Fruit fly (Drosophila melanogaster) whole organism, embryonic: ENCODE results near the gene CG42820.
A peak's percentile ranks its signal among the peaks of the same experiment; 100 is the strongest.

ENCODE experiments used
- Aef1 ChIP-seq: fragments of 200-800 bp; sonication (Bioruptor generic); IDR thresholded peaks from 3 replicates; pipeline ENCODE4 v1.3.6; 2022; ENCODE audit warnings: missing biosample characterization, missing genetic modification characterization
- Bdp1 ChIP-seq: fragments of 200-800 bp; sonication (Bioruptor generic); optimal IDR thresholded peaks from 3 replicates; lab custom pipeline; 2016; ENCODE audit warnings: missing biosample characterization, missing genetic modification characterization
- Bteb2 ChIP-seq: fragments of 200-800 bp; sonication (Bioruptor generic); optimal IDR thresholded peaks from 2 replicates; lab custom pipeline; 2016; ENCODE audit warnings: missing biosample characterization, missing genetic modification characterization
- CG10654 ChIP-seq: fragments of 200-800 bp; sonication (Bioruptor generic); optimal IDR thresholded peaks from 2 replicates; lab custom pipeline; 2016; ENCODE audit warnings: missing biosample characterization, missing genetic modification characterization
- CG11696 ChIP-seq: fragments of 200-800 bp; sonication (Bioruptor generic); IDR thresholded peaks from 2 replicates; pipeline ENCODE4 v1.3.6; 2022; ENCODE audit warnings: missing biosample characterization, missing genetic modification characterization
- CG12071 ChIP-seq: fragments of 200-800 bp; sonication (Bioruptor generic); optimal IDR thresholded peaks from 3 replicates; lab custom pipeline; 2018; ENCODE audit warnings: missing biosample characterization, mild to moderate bottlenecking, missing genetic modification characterization
- CG12236 ChIP-seq: fragments of 200-800 bp; sonication (Bioruptor generic); optimal IDR thresholded peaks from 2 replicates; lab custom pipeline; 2016; ENCODE audit warnings: missing biosample characterization, missing genetic modification characterization
- CG13123 ChIP-seq: fragments of 200-800 bp; sonication (Bioruptor generic); optimal IDR thresholded peaks from 2 replicates; lab custom pipeline; 2016; ENCODE audit warnings: missing biosample characterization, missing genetic modification characterization
- CG13894 ChIP-seq: fragments of 200-800 bp; sonication (Bioruptor generic); optimal IDR thresholded peaks from 3 replicates; lab custom pipeline; 2018; ENCODE audit warnings: missing biosample characterization, mild to moderate bottlenecking, missing genetic modification characterization, moderate library complexity
- CG17568 ChIP-seq: fragments of 200-800 bp; sonication (Bioruptor generic); optimal IDR thresholded peaks from 2 replicates; lab custom pipeline; 2018; ENCODE audit warnings: missing biosample characterization, mild to moderate bottlenecking, missing genetic modification characterization, moderate library complexity
- CG18011 ChIP-seq: fragments of 200-800 bp; sonication (Bioruptor generic); optimal IDR thresholded peaks from 2 replicates; lab custom pipeline; 2017; ENCODE audit warnings: missing biosample characterization, missing genetic modification characterization, mild to moderate bottlenecking, moderate library complexity, missing genotype
- CG18599 ChIP-seq: fragments of 200-800 bp; sonication (Bioruptor generic); optimal IDR thresholded peaks from 3 replicates; lab custom pipeline; 2017; ENCODE audit warnings: missing biosample characterization, missing genetic modification characterization, mild to moderate bottlenecking, moderate library complexity, missing genetic modification reagents
- CG2712 ChIP-seq: fragments of 200-800 bp; optimal IDR thresholded peaks from 3 replicates; lab custom pipeline; 2019; ENCODE audit warnings: missing biosample characterization, mild to moderate bottlenecking, missing genetic modification characterization, moderate library complexity
- CG30431 ChIP-seq: fragments of 200-800 bp; sonication (Bioruptor generic); optimal IDR thresholded peaks from 2 replicates; lab custom pipeline; 2017; ENCODE audit warnings: missing biosample characterization, missing genetic modification characterization
- CG34422 ChIP-seq: fragments of 200-800 bp; sonication (Bioruptor generic); IDR thresholded peaks from 3 replicates; pipeline ENCODE4 v1.3.6; 2022; ENCODE audit warnings: missing biosample characterization, missing genetic modification characterization
- CG3726 ChIP-seq: fragments of 200-800 bp; sonication (Bioruptor generic); IDR thresholded peaks from 3 replicates; pipeline ENCODE4, ENCODE4 v1.3.6; 2022; ENCODE audit warnings: missing biosample characterization, missing genetic modification characterization
- CG4820 ChIP-seq: fragments of 200-800 bp; sonication (Bioruptor generic); optimal IDR thresholded peaks from 3 replicates; lab custom pipeline; 2016; ENCODE audit warnings: missing biosample characterization, missing genetic modification characterization
- CG6683 ChIP-seq: fragments of 200-800 bp; sonication (Bioruptor generic); optimal IDR thresholded peaks from 2 replicates; lab custom pipeline; 2017; ENCODE audit warnings: missing biosample characterization, mild to moderate bottlenecking, missing genetic modification characterization, missing genetic modification reagents
- CG7745 ChIP-seq: fragments of 200-800 bp; sonication (Bioruptor generic); optimal IDR thresholded peaks from 2 replicates; lab custom pipeline; 2018; ENCODE audit warnings: missing biosample characterization, mild to moderate bottlenecking, missing genetic modification characterization, moderate library complexity
- CG7786 ChIP-seq: fragments of 200-800 bp; sonication (Bioruptor generic); optimal IDR thresholded peaks from 2 replicates; lab custom pipeline; 2016; ENCODE audit warnings: missing biosample characterization, missing genetic modification characterization
- CG7963 ChIP-seq: fragments of 200-800 bp; sonication (Bioruptor generic); IDR thresholded peaks from 3 replicates; pipeline ENCODE4 v1.3.6; 2022; ENCODE audit warnings: missing biosample characterization, missing genetic modification characterization; ENCODE audit not compliant: partially characterized antibody
- CG9215 ChIP-seq: fragments of 200-800 bp; sonication (Bioruptor generic); IDR thresholded peaks from 2 replicates; pipeline ENCODE4 v1.3.6; 2022; ENCODE audit warnings: missing biosample characterization, missing genetic modification characterization
- Drgx ChIP-seq: fragments of 200-800 bp; sonication (Bioruptor generic); IDR thresholded peaks from 2 replicates; pipeline ENCODE4 v1.3.6; 2022; ENCODE audit warnings: missing biosample characterization, missing genetic modification characterization
- E2f2 ChIP-seq: fragments of 200-800 bp; sonication (Bioruptor generic); IDR thresholded peaks from 2 replicates; pipeline ENCODE4 v1.3.6; 2022; ENCODE audit warnings: missing biosample characterization, missing genetic modification characterization
- Hand ChIP-seq: fragments of 200-800 bp; sonication (Bioruptor generic); optimal IDR thresholded peaks from 2 replicates; lab custom pipeline; 2017; ENCODE audit warnings: mild to moderate bottlenecking, missing biosample characterization, missing genetic modification reagents, missing genetic modification characterization
- Hsf ChIP-seq: fragments of 200-800 bp; sonication (Bioruptor generic); optimal IDR thresholded peaks from 3 replicates; lab custom pipeline; 2016; ENCODE audit warnings: missing biosample characterization, missing genetic modification characterization
- NC2α ChIP-seq: fragments of 200-800 bp; sonication (Bioruptor generic); optimal IDR thresholded peaks from 2 replicates; lab custom pipeline; 2016; ENCODE audit warnings: missing biosample characterization, missing genetic modification characterization
- NFAT ChIP-seq: fragments of 200-800 bp; sonication (Bioruptor generic); IDR thresholded peaks from 2 replicates; pipeline ENCODE4 v1.3.6; 2022; ENCODE audit warnings: missing biosample characterization, missing genetic modification characterization
- NfI ChIP-seq: fragments of 200-800 bp; sonication (Bioruptor generic); optimal IDR thresholded peaks from 3 replicates; lab custom pipeline; 2018; ENCODE audit warnings: missing biosample characterization, mild to moderate bottlenecking, missing genetic modification characterization, moderate library complexity
- PHDP ChIP-seq: fragments of 200-800 bp; sonication (Bioruptor generic); optimal IDR thresholded peaks from 3 replicates; lab custom pipeline; 2018; ENCODE audit warnings: missing biosample characterization, mild to moderate bottlenecking, missing genetic modification characterization, moderate library complexity
- Sox100B ChIP-seq: fragments of 200-800 bp; sonication (Bioruptor generic); optimal IDR thresholded peaks from 3 replicates; lab custom pipeline; 2018; ENCODE audit warnings: missing biosample characterization, mild to moderate bottlenecking, missing genetic modification characterization
- Taf1 ChIP-seq: fragments of 200-800 bp; sonication (Bioruptor generic); IDR thresholded peaks from 2 replicates; pipeline ENCODE4 v1.3.6; 2022; ENCODE audit warnings: missing biosample characterization, missing genetic modification characterization
- ac ChIP-seq: fragments of 200-800 bp; sonication (Bioruptor generic); optimal IDR thresholded peaks from 3 replicates; lab custom pipeline; 2017; ENCODE audit warnings: missing biosample characterization, mild to moderate bottlenecking, missing genetic modification characterization
- ase ChIP-seq: fragments of 200-800 bp; sonication (Bioruptor generic); IDR thresholded peaks from 3 replicates; pipeline ENCODE4 v1.3.6; 2022; ENCODE audit warnings: missing biosample characterization, missing genetic modification characterization
- crc ChIP-seq: fragments of 200-800 bp; sonication (Bioruptor generic); optimal IDR thresholded peaks from 2 replicates; lab custom pipeline; 2016; ENCODE audit warnings: missing biosample characterization, missing genetic modification characterization
- eve ChIP-seq, 2 experiments: fragments of >200 bp; optimal IDR thresholded peaks; 2 replicates each; lab custom pipeline; 2017; ENCODE audit warnings: missing biosample characterization in 2 of 2, missing genetic modification characterization in 2 of 2
- gro ChIP-seq: fragments of 200-800 bp; sonication (Bioruptor generic); optimal IDR thresholded peaks from 2 replicates; lab custom pipeline; 2016; ENCODE audit warnings: missing biosample characterization, missing genetic modification characterization
- gsb ChIP-seq: fragments of 200-800 bp; sonication (Bioruptor generic); IDR thresholded peaks from 2 replicates; pipeline ENCODE4 v1.3.6; 2022; ENCODE audit warnings: missing biosample characterization, missing genetic modification characterization
- kah ChIP-seq: fragments of 200-800 bp; sonication (Bioruptor generic); optimal IDR thresholded peaks from 2 replicates; lab custom pipeline; 2018; ENCODE audit warnings: missing biosample characterization, mild to moderate bottlenecking, missing genetic modification characterization
- lov ChIP-seq, 2 experiments: fragments of 200-800 bp in 1 of 2; fragments of >200 bp in 1 of 2; sonication (Bioruptor generic) in 1 of 2; IDR thresholded peaks in 1 of 2; optimal IDR thresholded peaks in 1 of 2; 2 replicates in 1 of 2; 3 replicates in 1 of 2; pipeline versions ENCODE4 v1.3.6 to Lab custom; 2017 to 2022; ENCODE audit warnings: missing biosample characterization in 1 of 2, missing genetic modification characterization in 1 of 2
- p53 ChIP-seq: fragments of 200-800 bp; sonication (Bioruptor generic); optimal IDR thresholded peaks from 2 replicates; lab custom pipeline; 2016; ENCODE audit warnings: missing biosample characterization, missing genetic modification characterization
- pfk ChIP-seq: fragments of 200-800 bp; sonication (Bioruptor generic); optimal IDR thresholded peaks from 2 replicates; lab custom pipeline; 2018; ENCODE audit warnings: missing biosample characterization, mild to moderate bottlenecking, missing genetic modification characterization, moderate library complexity
- prd ChIP-seq, 3 experiments: fragments of >200 bp in 2 of 3; fragments of 200-800 bp in 1 of 3; sonication (Bioruptor generic) in 1 of 3; optimal IDR thresholded peaks in 2 of 3; IDR thresholded peaks in 1 of 3; 2 replicates in 2 of 3; 3 replicates in 1 of 3; pipeline versions ENCODE4 v1.3.6 to Lab custom; 2017 to 2022; ENCODE audit warnings: missing biosample characterization in 1 of 3, missing genetic modification characterization in 1 of 3
- row ChIP-seq: fragments of 200-800 bp; sonication (Bioruptor generic); IDR thresholded peaks from 3 replicates; pipeline ENCODE4 v1.3.6; 2022; ENCODE audit warnings: missing biosample characterization, missing genetic modification characterization
- scrt ChIP-seq: fragments of 200-800 bp; sonication (Bioruptor generic); optimal IDR thresholded peaks from 2 replicates; lab custom pipeline; 2018; ENCODE audit warnings: missing biosample characterization, mild to moderate bottlenecking, missing genetic modification characterization, moderate library complexity
- sd ChIP-seq: fragments of 200-800 bp; sonication (Bioruptor generic); optimal IDR thresholded peaks from 3 replicates; lab custom pipeline; 2018; ENCODE audit warnings: missing biosample characterization, mild to moderate bottlenecking, missing genetic modification characterization, moderate library complexity
- sim ChIP-seq: fragments of 200-800 bp; sonication (Bioruptor generic); IDR thresholded peaks from 2 replicates; pipeline ENCODE4 v1.3.6; 2022; ENCODE audit warnings: missing biosample characterization, missing genetic modification characterization
- zfh1 ChIP-seq: fragments of 200-800 bp; sonication (Bioruptor generic); IDR thresholded peaks from 3 replicates; pipeline ENCODE4 v1.3.6; 2022; ENCODE audit warnings: missing biosample characterization, missing genetic modification characterization

CG42820 gene

dm6 chr2L:8364006-8364956 is 27.9 kb downstream of the CG42820 start, which contains the start of the genes RpS13 and CSN8 (continued):
- no peak for TF ChIP-seq CG6683
- TF ChIP-seq crc (GFP tag; lab: Kevin White, UChicago), result no peak
- no peak for TF ChIP-seq ase (GFP tag; lab: Robert Waterston, UW)
- TF ChIP-seq CG4820 (GFP tag; lab: Kevin White, UChicago), result no peak
- no peak for TF ChIP-seq Aef1 (GFP tag; lab: Robert Waterston, UW)
- no peak for TF ChIP-seq Sox100B (GFP tag; lab: Kevin White, UChicago)
- peak; percentile 49 for TF ChIP-seq row (GFP tag; lab: Robert Waterston, UW)
- peak; percentile 39 for TF ChIP-seq E2f2 (GFP tag; lab: Robert Waterston, UW)
- TF ChIP-seq prd (optimal IDR thresholded peaks at IDR 0.05; lab: Kevin White, UChicago), result no peak
- no peak for TF ChIP-seq prd (GFP tag; IDR thresholded peaks at IDR 0.05; lab: Robert Waterston, UW)
- peak; percentile 16; the same call in 1 of the 2 replicates for TF ChIP-seq Drgx (GFP tag; lab: Robert Waterston, UW)
- peak in 1 of 2 experiments; percentile 69 for TF ChIP-seq eve (GFP tag; optimal IDR thresholded peaks at IDR 0.05; lab: Kevin White, UChicago)
- no peak for TF ChIP-seq CG11696 (GFP tag; lab: Robert Waterston, UW)
- TF ChIP-seq NFAT (GFP tag; lab: Robert Waterston, UW), result no peak
- TF ChIP-seq CG18599, result peak; percentile 20
- no peak for TF ChIP-seq kah
- TF ChIP-seq ac (GFP tag; lab: Kevin White, UChicago), result no peak
- TF ChIP-seq CG34422 (GFP tag; lab: Robert Waterston, UW), result peak; percentile 62; the same call in 1 of the 3 replicates
- TF ChIP-seq CG17568, result peak; percentile 33
- TF ChIP-seq PHDP, result peak; percentile 23
- no peak for TF ChIP-seq CG12236 (GFP tag; lab: Kevin White, UChicago)
- TF ChIP-seq CG3726 (GFP tag; lab: Robert Waterston, UW), result no peak
- no peak for TF ChIP-seq sim (GFP tag; lab: Robert Waterston, UW)
- TF ChIP-seq lov (optimal IDR thresholded peaks at IDR 0.05; lab: Kevin White, UChicago), result no peak
- no peak for TF ChIP-seq lov (GFP tag; IDR thresholded peaks at IDR 0.05; lab: Robert Waterston, UW)
- TF ChIP-seq Bteb2 (GFP tag; lab: Kevin White, UChicago), result no peak
- TF ChIP-seq CG13123, result no peak
- TF ChIP-seq scrt (GFP tag; lab: Kevin White, UChicago), result peak; percentile 10
- no peak for TF ChIP-seq Hand (GFP tag; lab: Kevin White, UChicago)
- no peak for TF ChIP-seq gsb
- TF ChIP-seq CG12071 (GFP tag; lab: Kevin White, UChicago), result no peak
- no peak for TF ChIP-seq CG9215
- TF ChIP-seq NfI (GFP tag; lab: Kevin White, UChicago), result no peak
- TF ChIP-seq NC2α (GFP tag; lab: Kevin White, UChicago), result no peak
- no peak for TF ChIP-seq zfh1
- no peak for TF ChIP-seq p53
- no peak for TF ChIP-seq Taf1 (GFP tag; lab: Robert Waterston, UW)
- TF ChIP-seq CG2712, result peak; percentile 33
- peak; percentile 94 for TF ChIP-seq CG18011
- peak; percentile 39 for TF ChIP-seq Hsf (GFP tag; lab: Kevin White, UChicago)
- no peak for TF ChIP-seq CG10654 (GFP tag; lab: Kevin White, UChicago)
- TF ChIP-seq Bdp1 (GFP tag; lab: Kevin White, UChicago), result no peak
- no peak for TF ChIP-seq CG30431 (GFP tag; lab: Kevin White, UChicago)
- no peak for TF ChIP-seq CG7786
- TF ChIP-seq CG7963 (GFP tag; lab: Robert Waterston, UW), result peak; percentile 85
- no peak for TF ChIP-seq CG7745 (tag; lab: Kevin White, UChicago)
- TF ChIP-seq sd (tag; lab: Kevin White, UChicago), result peak; percentile 27
- TF ChIP-seq CG13894 (tag; lab: Kevin White, UChicago), result peak; percentile 47
- no peak for TF ChIP-seq pfk (GFP tag; lab: Kevin White, UChicago)
- peak; percentile 29 for TF ChIP-seq gro (GFP tag; lab: Kevin White, UChicago)
